Worm (Caenorhabditis elegans): ENCODE results near the gene aak-2.

aak-2 gene

DNA sequence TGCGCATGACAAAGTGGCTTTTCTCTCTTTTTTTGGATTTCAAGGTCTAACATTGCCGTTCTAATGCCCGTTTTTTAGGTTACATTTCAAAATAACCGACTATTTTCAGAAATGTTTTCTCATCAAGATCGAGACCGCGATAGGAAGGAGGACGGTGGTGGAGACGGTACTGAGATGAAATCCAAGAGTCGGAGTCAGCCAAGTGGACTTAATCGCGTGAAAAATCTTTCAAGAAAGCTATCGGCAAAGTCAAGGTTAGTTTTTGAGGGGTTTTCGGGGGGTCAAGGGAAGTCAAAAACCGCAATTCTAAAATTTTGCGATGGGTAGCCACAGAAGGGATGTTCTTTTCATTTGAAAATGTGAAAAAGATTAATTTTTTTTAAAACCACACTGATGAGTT is at the start of gene aak-2:
Gene aak-2, plus strand, starts transcription at position 110 of the 400 bp plus-strand sequence.
- TF ChIP-seq ceh-88 (GFP tag; IDR thresholded peaks at IDR 0.05) (no peak), fkh-4 (tag; optimal IDR thresholded peaks at IDR 0.05; ENCODE audit: borderline replicate concordance) (no peak), nhr-85 (tag) (peak; percentile 76), lin-14 (GFP tag; optimal IDR thresholded peaks at IDR 0.05) (peak; percentile 33), nhr-12 (tag; optimal IDR thresholded peaks at IDR 0.05) (no peak), egl-13 (tag; optimal IDR thresholded peaks at IDR 0.05) (no peak)

DNA sequence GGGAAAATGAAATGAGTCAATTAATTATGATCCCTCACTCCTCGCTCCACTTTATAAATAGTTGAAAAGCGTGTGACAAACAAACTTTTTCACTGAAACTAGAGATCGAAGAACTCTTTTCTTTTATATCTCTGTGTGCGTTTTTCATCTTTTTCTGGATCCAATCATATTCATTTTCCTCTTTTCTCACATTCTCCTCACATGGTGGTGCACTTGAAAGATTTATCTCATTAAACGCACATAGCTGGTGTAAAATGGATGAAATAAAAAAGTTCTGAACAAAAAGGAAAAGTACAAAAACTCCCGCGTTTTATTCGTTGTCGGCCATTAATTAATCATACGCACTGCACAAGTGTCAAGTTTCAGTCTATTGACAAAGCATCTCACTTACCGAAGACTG is 43.7 kb upstream of the aak-2 start:
- TF ChIP-seq xbp-1 (tag; optimal IDR thresholded peaks at IDR 0.05) (no peak), unc-86 (tag; optimal IDR thresholded peaks at IDR 0.05) (peak; percentile 9)

ce11 chrX:16754474-16754873 is 41.4 kb upstream of the aak-2 start, which contains the start of gene C10E2.5:
Gene C10E2.5, minus strand, starts transcription at chrX:16754574.
- TF ChIP-seq efl-3 (GFP tag; optimal IDR thresholded peaks at IDR 0.05) (no peak), tbx-2 (tag; optimal IDR thresholded peaks at IDR 0.05) (no peak)

DNA sequence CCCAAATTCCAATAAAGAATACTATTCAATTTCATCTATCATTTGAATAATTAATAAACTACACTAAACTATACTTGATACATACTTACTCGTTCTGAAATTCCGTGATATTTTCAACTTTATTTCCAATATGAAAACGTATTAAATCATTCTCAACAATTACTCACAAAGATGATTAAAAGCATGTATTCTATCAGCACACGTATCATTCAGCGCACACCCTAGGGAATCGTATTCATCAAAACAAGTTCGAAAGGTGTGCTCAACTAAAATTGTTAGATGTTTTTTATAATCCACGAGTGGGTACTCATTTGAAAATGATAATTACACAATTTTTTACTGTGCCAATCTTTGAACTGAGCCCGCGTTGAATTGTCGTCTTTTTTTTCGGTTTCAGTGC is 33.4 kb upstream of the aak-2 start, which contains the start of gene C10E2.1:
Gene C10E2.1, plus strand, starts transcription at position 301 of the 400 bp plus-strand sequence.
- TF ChIP-seq efl-1 (optimal IDR thresholded peaks at IDR 0.05) = no peak
- peak in 1 of 2 experiments; percentile 6 for TF ChIP-seq efl-1 (GFP tag; optimal IDR thresholded peaks at IDR 0.05 in 1 of 2)
- TF ChIP-seq egl-13 (tag; optimal IDR thresholded peaks at IDR 0.05) = no peak

- TF ChIP-seq lin-14 (GFP tag; optimal IDR thresholded peaks at IDR 0.05) (peak; percentile 6), nhr-11 (tag; optimal IDR thresholded peaks at IDR 0.05) (no peak), efl-1 (optimal IDR thresholded peaks at IDR 0.05) (no peak), efl-1 (GFP tag; optimal IDR thresholded peaks at IDR 0.05 in 1 of 2) (peak in 1 of 2 experiments; percentile 54), nhr-85 (tag) (peak; percentile 83)
Measured at ce11 chrX:16770398-16770797, 25.5 kb upstream of the aak-2 start, which contains the start of gene mct-6. Gene mct-6, minus strand, starts transcription at chrX:16770498.

DNA sequence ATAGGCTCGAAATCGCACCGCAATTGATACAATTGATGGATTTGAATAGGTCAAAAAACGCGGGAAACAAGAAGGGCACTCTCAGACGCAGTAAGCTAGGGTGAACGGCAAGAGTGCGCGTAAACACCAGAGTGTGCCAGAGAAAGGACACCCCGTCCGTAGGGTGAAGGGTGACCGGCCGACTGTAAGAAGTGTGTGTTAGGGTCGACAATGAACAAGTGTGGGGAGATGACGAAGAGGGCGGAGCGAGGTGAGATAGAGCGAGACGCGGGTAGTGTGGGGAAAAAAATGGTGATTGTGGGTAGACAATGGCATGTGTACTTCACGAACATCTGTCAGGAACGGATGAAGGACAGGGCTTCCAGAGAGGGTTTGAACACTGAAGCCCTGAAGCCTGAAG is 25.0 kb upstream of the aak-2 start:
- TF ChIP-seq hlh-4 (tag; optimal IDR thresholded peaks at IDR 0.05) = no peak
- TF ChIP-seq skn-1 (tag; optimal IDR thresholded peaks at IDR 0.05) = no peak
- TF ChIP-seq fkh-10 (GFP tag; optimal IDR thresholded peaks at IDR 0.05) = no peak
- no peak for TF ChIP-seq efl-1 (optimal IDR thresholded peaks at IDR 0.05)
- TF ChIP-seq efl-1 (GFP tag; optimal IDR thresholded peaks at IDR 0.05 in 1 of 2) = peak in 1 of 2 experiments; percentile 43
- no peak for TF ChIP-seq tbx-2 (tag; optimal IDR thresholded peaks at IDR 0.05)
- no peak for TF ChIP-seq lin-14 (GFP tag; optimal IDR thresholded peaks at IDR 0.05)
- TF ChIP-seq nhr-85 (tag) = peak; percentile 34
- TF ChIP-seq zag-1 (tag; optimal IDR thresholded peaks at IDR 0.05) = no peak

DNA sequence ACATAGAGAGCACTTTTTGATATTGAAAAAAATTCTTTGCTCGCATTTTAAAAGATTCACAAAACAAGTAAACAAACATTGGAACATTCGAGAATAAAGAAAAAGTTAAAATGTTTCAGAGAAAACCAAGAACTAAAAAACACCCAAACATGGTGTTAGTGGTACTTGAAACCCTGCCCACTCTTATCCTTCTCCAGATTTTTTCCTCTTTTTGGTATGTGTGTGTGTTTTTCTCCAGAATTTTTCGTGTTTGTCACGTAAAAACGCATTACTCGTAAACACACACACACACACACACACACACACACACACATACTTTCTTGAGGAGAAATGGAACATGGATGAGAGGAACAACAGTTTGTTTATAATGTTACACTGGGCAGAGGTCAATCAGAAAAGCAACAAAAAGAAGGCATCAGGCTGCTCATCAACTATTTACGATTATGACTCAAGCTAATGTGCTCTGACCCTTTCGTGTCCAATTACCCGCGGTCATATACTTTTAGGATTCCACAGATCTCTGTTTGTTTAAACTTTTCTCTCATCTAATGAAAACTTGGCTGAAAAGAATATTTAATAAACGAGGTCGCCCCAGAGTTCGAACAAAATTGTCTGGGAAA is 23.7 kb upstream of the aak-2 start:
- TF ChIP-seq lin-14 (GFP tag; optimal IDR thresholded peaks at IDR 0.05) (peak; percentile 22), egl-13 (tag; optimal IDR thresholded peaks at IDR 0.05) (no peak)

DNA sequence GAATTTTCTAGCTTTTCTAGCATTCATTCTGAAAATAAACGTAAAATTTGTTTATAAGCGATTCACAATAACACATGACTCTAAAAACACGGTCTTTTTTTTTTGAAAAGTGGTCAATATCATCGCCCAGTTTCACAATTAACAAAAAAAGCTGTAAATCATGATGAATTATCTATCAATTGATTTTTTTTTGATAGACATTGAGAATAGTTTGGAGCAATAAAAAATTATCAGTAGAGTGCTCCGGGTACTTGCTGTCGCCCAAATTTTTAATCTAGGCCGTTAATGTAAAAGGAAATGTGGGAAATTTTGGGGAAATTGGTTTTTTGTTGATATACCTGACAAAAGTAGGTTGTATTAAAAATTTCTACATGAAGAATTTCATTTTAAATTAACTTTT is 22.5 kb upstream of the aak-2 start:
- TF ChIP-seq zip-4 (GFP tag; optimal IDR thresholded peaks at IDR 0.05) = no peak
- no peak for TF ChIP-seq fkh-10 (GFP tag; optimal IDR thresholded peaks at IDR 0.05)
- TF ChIP-seq lin-39 (tag; optimal IDR thresholded peaks at IDR 0.05) = no peak
- no peak for TF ChIP-seq ztf-11 (tag; optimal IDR thresholded peaks at IDR 0.05)
- TF ChIP-seq Y116A8C.19 (tag; optimal IDR thresholded peaks at IDR 0.05; ENCODE audit: borderline replicate concordance) = no peak
- no peak for TF ChIP-seq ama-1 (optimal IDR thresholded peaks at IDR 0.05)
- TF ChIP-seq grh-1 (GFP tag; IDR thresholded peaks at IDR 0.05) = no peak
- TF ChIP-seq unc-98 (GFP tag; IDR thresholded peaks at IDR 0.05) = no peak

DNA sequence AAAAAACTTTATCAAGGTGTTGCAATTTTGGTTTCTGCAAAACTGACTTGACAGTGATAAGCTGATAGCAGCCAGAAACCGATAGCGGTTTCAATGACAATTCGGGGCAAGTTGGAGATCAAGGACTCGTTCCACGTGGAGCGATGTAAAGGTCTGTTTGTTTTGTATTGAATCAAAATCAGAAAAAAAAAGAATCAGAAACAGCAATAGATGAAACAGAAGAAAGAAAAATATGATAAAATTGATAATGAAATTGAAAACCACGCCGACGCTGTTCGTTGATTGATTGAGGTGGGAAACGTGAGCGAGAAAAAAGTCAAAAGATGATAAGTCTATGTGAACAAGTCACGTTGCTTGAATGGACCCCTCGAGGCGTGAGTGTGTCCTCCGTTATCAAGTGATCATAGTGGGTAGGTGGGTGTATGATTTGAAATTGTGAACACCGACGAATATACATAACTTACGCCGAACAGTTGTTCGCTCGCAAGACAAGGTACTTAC is 20.5 kb upstream of the aak-2 start:
- no peak for TF ChIP-seq alr-1 (tag; optimal IDR thresholded peaks at IDR 0.05; ENCODE audit: borderline replicate concordance)
- TF ChIP-seq sup-37 (GFP tag; optimal IDR thresholded peaks at IDR 0.05) = no peak
- no peak for TF ChIP-seq nhr-77 (tag; optimal IDR thresholded peaks at IDR 0.05)
- no peak for TF ChIP-seq unc-86 (tag; optimal IDR thresholded peaks at IDR 0.05)
- no peak for TF ChIP-seq ztf-11 (tag; optimal IDR thresholded peaks at IDR 0.05)
- no peak for TF ChIP-seq fkh-8 (tag; optimal IDR thresholded peaks at IDR 0.05)
- TF ChIP-seq elt-2 (tag; optimal IDR thresholded peaks at IDR 0.05) = peak; percentile 80
- TF ChIP-seq pax-3 (tag; optimal IDR thresholded peaks at IDR 0.05) = no peak
- TF ChIP-seq lsy-2 (tag; optimal IDR thresholded peaks at IDR 0.05) = no peak
- no peak for TF ChIP-seq nhr-11 (tag; optimal IDR thresholded peaks at IDR 0.05)
- no peak for TF ChIP-seq nhr-76 (tag; optimal IDR thresholded peaks at IDR 0.05)
- TF ChIP-seq mep-1 (tag; optimal IDR thresholded peaks at IDR 0.05) = no peak
- TF ChIP-seq lin-13 (GFP tag; optimal IDR thresholded peaks at IDR 0.05) = no peak
- no peak for TF ChIP-seq jun-1 (tag; optimal IDR thresholded peaks at IDR 0.05)
